Worm (Caenorhabditis elegans) whole organism, L1 larva: Measurements from ENCODE around the gene F52D10.4.

Source experiments
- alr-1 ChIP-seq: fragments of 200-800 bp; sonication (Bioruptor generic); optimal IDR thresholded peaks from 2 replicates; lab custom pipeline; 2018; ENCODE audit warnings: borderline replicate concordance, mild to moderate bottlenecking, missing genetic modification characterization, missing compliant biosample characterization
- ama-1 ChIP-seq: fragments of 150-350 bp; optimal IDR thresholded peaks from 2 replicates; lab custom pipeline; 2014
- ceh-8 ChIP-seq: fragments of 200-800 bp; sonication (Bioruptor generic); optimal IDR thresholded peaks from 2 replicates; lab custom pipeline; 2018; ENCODE audit warnings: mild to moderate bottlenecking, missing genetic modification characterization, moderate library complexity, missing compliant biosample characterization
- ceh-82 ChIP-seq, 3 experiments: fragments of 150-350 bp in 1 of 3; sonication (generic microtip) in 2 of 3; optimal IDR thresholded peaks; 2 replicates each; lab custom pipeline; 2014 to 2017; ENCODE audit warnings: missing biosample characterization in 3 of 3, missing genetic modification characterization in 3 of 3
- fkh-10 ChIP-seq: sonication (generic microtip); optimal IDR thresholded peaks from 2 replicates; lab custom pipeline; 2017; ENCODE audit warnings: missing biosample characterization, missing genetic modification reagents, missing genetic modification characterization
- fos-1 ChIP-seq: fragments of 150-350 bp; optimal IDR thresholded peaks from 2 replicates; lab custom pipeline; 2014; ENCODE audit warnings: missing biosample characterization, missing genetic modification characterization
- jun-1 ChIP-seq: fragments of 150-350 bp; optimal IDR thresholded peaks from 2 replicates; lab custom pipeline; 2014; ENCODE audit warnings: missing biosample characterization, missing genetic modification reagents, missing genetic modification characterization
- lin-39 ChIP-seq: fragments of 150-350 bp; optimal IDR thresholded peaks from 2 replicates; lab custom pipeline; 2014; ENCODE audit warnings: missing biosample characterization, missing genetic modification reagents, missing genetic modification characterization
- mab-9 ChIP-seq: fragments of 200-800 bp; sonication (Bioruptor generic); IDR thresholded peaks from 2 replicates; pipeline ENCODE4 v1.3.6; 2022; ENCODE audit warnings: missing genetic modification reagents, missing genetic modification characterization, missing compliant biosample characterization
- nhr-11 ChIP-seq: fragments of 150-350 bp; optimal IDR thresholded peaks from 2 replicates; lab custom pipeline; 2014; ENCODE audit warnings: missing biosample characterization, missing genetic modification characterization
- nhr-12 ChIP-seq: sonication (generic microtip); optimal IDR thresholded peaks from 2 replicates; lab custom pipeline; 2017; ENCODE audit warnings: missing biosample characterization, missing genetic modification characterization
- nhr-20 ChIP-seq: sonication (generic microtip); optimal IDR thresholded peaks from 2 replicates; lab custom pipeline; 2016; ENCODE audit warnings: mild to moderate bottlenecking, missing genetic modification characterization, missing compliant biosample characterization
- nhr-28 ChIP-seq: fragments of 150-350 bp; optimal IDR thresholded peaks from 2 replicates; lab custom pipeline; 2014; ENCODE audit warnings: missing biosample characterization, missing genetic modification characterization
- nhr-85 ChIP-seq: sonication (generic microtip); peaks from one replicate; lab custom pipeline; 2016; ENCODE audit warnings: missing genetic modification characterization, inconsistent platforms, missing compliant biosample characterization

- TF ChIP-seq ama-1 (no peak), ceh-8 (GFP tag; lab: Kevin White, UChicago) (no peak), jun-1 (tag; lab: Kevin White, UChicago) (no peak), fkh-10 (GFP tag; lab: Kevin White, UChicago) (no peak), mab-9 (GFP tag; lab: Robert Waterston, UW) (no peak), nhr-11 (tag; lab: Kevin White, UChicago) (no peak), ceh-82 (tag; optimal IDR thresholded peaks at IDR 0.05; lab: Kevin White, UChicago) (no peak), lin-39 (tag; lab: Kevin White, UChicago) (no peak), nhr-20 (no peak), nhr-12 (tag; lab: Kevin White, UChicago) (no peak), alr-1 (tag; lab: Kevin White, UChicago) (no peak), fos-1 (no peak), nhr-85 (tag; lab: Kevin White, UChicago) (no peak), nhr-28 (tag; lab: Kevin White, UChicago) (no peak)
These were observed 31.4 kb upstream of the F52D10.4 start for ce11 chrX:11585894-11586293.
